Worm (Caenorhabditis elegans): ENCODE measurements around the gene C05D11.8.
A peak's percentile ranks its signal among the peaks of the same experiment; 100 is the strongest.

DNA sequence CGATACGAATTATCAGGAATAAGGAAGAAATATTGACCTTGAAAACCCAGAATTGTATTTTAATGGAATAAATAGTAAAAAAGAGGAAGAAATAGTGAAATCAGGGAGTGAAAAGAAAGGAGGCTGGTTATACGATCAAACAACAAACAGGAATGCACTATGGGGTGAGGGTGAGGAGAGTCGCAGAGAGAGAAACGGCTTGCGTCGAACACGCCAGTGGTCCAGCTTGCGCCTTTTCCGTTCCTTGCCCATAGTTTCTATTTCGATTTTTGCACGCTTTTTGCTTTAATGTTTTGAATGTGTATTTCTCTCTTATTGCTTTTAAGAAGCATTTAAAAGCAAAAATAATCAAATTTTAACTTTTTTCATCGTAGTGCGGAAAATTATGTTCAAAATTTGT, 26.6 kb upstream of the C05D11.8 start:
- peak; percentile 55 for TF ChIP-seq lin-15B (tag; optimal IDR thresholded peaks at IDR 0.05)
- TF ChIP-seq nhr-76 (tag; optimal IDR thresholded peaks at IDR 0.05), result no peak
- peak; percentile 73 to 79 (median 76) for TF ChIP-seq dpl-1 (GFP tag; optimal IDR thresholded peaks at IDR 0.05)
- no peak for TF ChIP-seq snpc-4 (tag; optimal IDR thresholded peaks at IDR 0.05)
- no peak for TF ChIP-seq lin-39 (tag; optimal IDR thresholded peaks at IDR 0.05)

Data from whole organism, L1 larva.